Worm (Caenorhabditis elegans): Measurements from ENCODE around the gene K11D12.6.

Gene K11D12.6

DNA sequence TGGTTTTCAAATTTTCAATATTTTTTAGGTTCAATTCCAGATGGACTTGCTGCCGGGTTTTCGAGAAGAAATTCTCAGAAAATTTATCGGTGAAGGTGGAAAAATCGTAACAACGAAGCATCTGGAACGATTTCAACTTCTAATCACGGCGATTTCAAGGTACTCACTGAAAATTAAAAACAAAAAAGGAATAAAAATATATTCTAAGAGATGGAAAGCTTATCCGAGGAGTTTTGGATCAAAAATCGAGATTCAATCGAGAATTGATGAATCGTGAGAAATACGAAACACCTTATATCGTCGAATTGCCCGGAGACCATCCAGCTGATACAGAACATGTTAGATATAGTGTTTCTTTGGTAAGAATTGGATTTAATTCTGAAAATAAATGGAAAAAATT is 17.3 kb upstream of the K11D12.6 start, which contains the start of gene K11D12.12:
K11D12.12 (plus strand) TSS at position 29 of the 400 bp plus-strand sequence.
- no peak for TF ChIP-seq nhr-28 (tag; optimal IDR thresholded peaks at IDR 0.05)
- TF ChIP-seq nhr-23 (tag; optimal IDR thresholded peaks at IDR 0.05), result no peak
- TF ChIP-seq daf-12 (tag; optimal IDR thresholded peaks at IDR 0.05), result no peak
- TF ChIP-seq nhr-43 (tag; optimal IDR thresholded peaks at IDR 0.05; ENCODE audit: poor library complexity, severe bottlenecking), result no peak
- TF ChIP-seq ztf-11 (tag; optimal IDR thresholded peaks at IDR 0.05), result no peak
- no peak for TF ChIP-seq lin-39 (tag; optimal IDR thresholded peaks at IDR 0.05)
- no peak for TF ChIP-seq ztf-4 (tag; optimal IDR thresholded peaks at IDR 0.05)
- TF ChIP-seq unc-62 (GFP tag; optimal IDR thresholded peaks at IDR 0.05), result no peak
- no peak for TF ChIP-seq nhr-25 (tag; optimal IDR thresholded peaks at IDR 0.05)
- no peak for TF ChIP-seq lsy-12 (tag; optimal IDR thresholded peaks at IDR 0.05)
- TF ChIP-seq fkh-10 (GFP tag; optimal IDR thresholded peaks at IDR 0.05), result no peak
- TF ChIP-seq skn-1 (tag; optimal IDR thresholded peaks at IDR 0.05), result no peak

DNA sequence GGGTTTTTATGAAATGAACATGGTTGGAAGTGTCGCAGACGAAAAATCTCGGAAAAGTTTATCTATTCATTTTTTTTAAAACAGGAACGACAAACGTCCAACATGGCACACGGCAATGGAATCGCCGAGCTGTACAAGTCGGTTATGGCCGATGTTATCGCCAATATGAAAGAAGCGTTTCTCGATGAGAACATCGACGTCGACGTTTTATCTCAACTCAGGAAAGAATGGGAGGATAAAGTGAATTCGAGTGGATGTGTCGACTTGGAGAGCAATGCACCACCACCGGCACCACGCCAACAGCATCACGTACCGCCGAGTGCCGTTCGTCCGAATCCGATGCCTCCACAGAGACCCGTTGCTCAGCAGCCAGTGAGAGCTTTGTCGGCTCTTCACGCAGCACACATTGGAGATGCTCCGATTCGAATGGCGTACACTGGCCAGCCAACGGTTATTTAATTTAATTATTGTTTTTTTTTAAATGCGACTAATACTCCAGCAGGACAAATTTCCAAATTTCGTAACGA is 15.2 kb upstream of the K11D12.6 start:
- TF ChIP-seq nhr-237 (tag; optimal IDR thresholded peaks at IDR 0.05), result no peak
- no peak for TF ChIP-seq aly-2 (tag; optimal IDR thresholded peaks at IDR 0.05)
- no peak for TF ChIP-seq lsy-12 (tag; optimal IDR thresholded peaks at IDR 0.05)
- no peak for TF ChIP-seq pqm-1 (tag; optimal IDR thresholded peaks at IDR 0.05)
- no peak for TF ChIP-seq fkh-2 (tag; optimal IDR thresholded peaks at IDR 0.05)
- no peak for TF ChIP-seq tbx-2 (tag; optimal IDR thresholded peaks at IDR 0.05)
- TF ChIP-seq lin-15B (tag; optimal IDR thresholded peaks at IDR 0.05), result no peak
- TF ChIP-seq zag-1 (tag; optimal IDR thresholded peaks at IDR 0.05), result no peak
- no peak for TF ChIP-seq ceh-16 (tag; optimal IDR thresholded peaks at IDR 0.05)
- TF ChIP-seq ztf-11 (tag; optimal IDR thresholded peaks at IDR 0.05), result no peak
- no peak for TF ChIP-seq unc-62 (GFP tag; optimal IDR thresholded peaks at IDR 0.05)
- TF ChIP-seq R02D3.7 (tag; optimal IDR thresholded peaks at IDR 0.05), result no peak
- TF ChIP-seq ceh-82 (tag; optimal IDR thresholded peaks at IDR 0.05), result no peak

DNA sequence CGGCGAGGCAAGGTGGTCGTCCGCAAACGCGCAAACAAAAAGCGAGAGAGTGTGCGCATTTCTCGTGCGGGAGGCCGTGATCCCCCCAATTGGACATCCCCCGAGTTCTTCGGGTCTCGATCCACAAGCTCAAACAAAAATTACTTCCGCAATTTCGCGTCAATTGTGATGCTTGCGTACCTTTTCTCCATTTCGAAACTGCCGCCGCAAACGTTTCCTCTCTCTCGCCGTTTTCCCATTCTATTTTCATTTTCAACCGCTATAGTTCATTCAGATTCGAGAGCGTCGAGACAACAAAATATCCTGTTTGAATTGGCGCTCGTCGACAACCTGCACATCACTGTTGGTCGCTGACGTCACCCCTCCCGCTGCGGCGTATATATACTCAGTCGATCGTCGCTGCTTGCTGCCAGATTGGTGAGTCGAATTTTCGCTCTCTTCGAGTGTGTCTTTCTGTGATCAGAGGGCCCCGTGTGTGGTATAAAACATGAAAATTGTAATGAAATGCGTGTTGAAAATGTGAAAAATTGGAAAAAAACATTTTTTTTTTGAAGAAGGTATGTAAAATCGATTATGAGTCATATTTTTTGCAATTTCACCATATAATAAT is 14.5 kb upstream of the K11D12.6 start, which contains the start of the genes pqn-51 and K11D12.14:
pqn-51 (plus strand) TSS at position 275 of the 610 bp plus-strand sequence.
K11D12.14 (plus strand) TSS at position 304 of the 610 bp plus-strand sequence.
- TF ChIP-seq ceh-28 (tag; optimal IDR thresholded peaks at IDR 0.05) (peak; percentile 74), nhr-77 (tag; optimal IDR thresholded peaks at IDR 0.05) (peak; percentile 49), fkh-2 (tag; optimal IDR thresholded peaks at IDR 0.05) (no peak), elt-1 (tag; optimal IDR thresholded peaks at IDR 0.05) (peak; percentile 72), mml-1 (tag; optimal IDR thresholded peaks at IDR 0.05) (no peak), nhr-25 (tag; optimal IDR thresholded peaks at IDR 0.05) (peak; percentile 94), tbx-2 (tag; optimal IDR thresholded peaks at IDR 0.05) (peak; percentile 85), R02D3.7 (tag; optimal IDR thresholded peaks at IDR 0.05) (peak; percentile 61), nfya-1 (tag; optimal IDR thresholded peaks at IDR 0.05; ENCODE audit: insufficient read depth) (peak; percentile 95), nhr-67 (tag; optimal IDR thresholded peaks at IDR 0.05) (no peak), lsy-12 (tag; optimal IDR thresholded peaks at IDR 0.05) (peak; percentile 77), ceh-9 (tag; optimal IDR thresholded peaks at IDR 0.05) (no peak), nhr-43 (tag; optimal IDR thresholded peaks at IDR 0.05; ENCODE audit: poor library complexity, severe bottlenecking) (peak; percentile 79), ceh-16 (tag; optimal IDR thresholded peaks at IDR 0.05) (no peak), nhr-76 (tag; optimal IDR thresholded peaks at IDR 0.05) (no peak), egl-5 (tag; optimal IDR thresholded peaks at IDR 0.05) (peak; percentile 89), fkh-10 (GFP tag; optimal IDR thresholded peaks at IDR 0.05) (peak; percentile 84), jun-1 (tag; optimal IDR thresholded peaks at IDR 0.05) (peak; percentile 95), unc-39 (tag; optimal IDR thresholded peaks at IDR 0.05) (no peak), ZK546.5 (tag; optimal IDR thresholded peaks at IDR 0.05) (peak; percentile 77), eor-1 (tag; optimal IDR thresholded peaks at IDR 0.05) (peak in 1 of 2 experiments; percentile 27), nhr-23 (tag; optimal IDR thresholded peaks at IDR 0.05) (peak; percentile 88), hmg-11 (tag; optimal IDR thresholded peaks at IDR 0.05) (peak; percentile 38), pqm-1 (tag; optimal IDR thresholded peaks at IDR 0.05) (peak; percentile 81), egl-27 (tag; optimal IDR thresholded peaks at IDR 0.05) (peak; percentile 26), nhr-11 (tag; optimal IDR thresholded peaks at IDR 0.05) (peak; percentile 86), zag-1 (tag; optimal IDR thresholded peaks at IDR 0.05) (peak; percentile 9), lin-15B (tag; optimal IDR thresholded peaks at IDR 0.05) (peak; percentile 90), daf-12 (tag; optimal IDR thresholded peaks at IDR 0.05) (no peak), skn-1 (tag; optimal IDR thresholded peaks at IDR 0.05) (peak; percentile 77), elt-2 (tag; optimal IDR thresholded peaks at IDR 0.05) (peak; percentile 85), elt-3 (tag; optimal IDR thresholded peaks at IDR 0.05) (peak in 1 of 3 experiments; percentile 12), ama-1 (optimal IDR thresholded peaks at IDR 0.05) (peak; percentile 96), nhr-12 (tag; optimal IDR thresholded peaks at IDR 0.05) (no peak), snpc-4 (tag; optimal IDR thresholded peaks at IDR 0.05) (peak; percentile 59), ztf-11 (tag; optimal IDR thresholded peaks at IDR 0.05) (peak; percentile 2), pha-4 (tag; optimal IDR thresholded peaks at IDR 0.05) (peak; percentile 94), fos-1 (tag; optimal IDR thresholded peaks at IDR 0.05) (no peak), ceh-82 (tag; optimal IDR thresholded peaks at IDR 0.05) (peak; percentile 61), sea-2 (GFP tag; optimal IDR thresholded peaks at IDR 0.05) (peak; percentile 91), mdl-1 (tag; optimal IDR thresholded peaks at IDR 0.05) (no peak)

Measured in whole organism, L3 larva.